Worm (Caenorhabditis elegans) whole organism, young adult: ENCODE data around the gene C44C10.5.

ENCODE experiments used
- C17E4.6 ChIP-seq: fragments of 200-800 bp; sonication (Bioruptor generic); IDR thresholded peaks from 2 replicates; pipeline ENCODE4 v1.3.6; 2022; ENCODE audit warnings: missing genetic modification reagents, missing genetic modification characterization, missing compliant biosample characterization
- F10E7.11 ChIP-seq: sonication (generic microtip); optimal IDR thresholded peaks from 2 replicates; lab custom pipeline; 2017; ENCODE audit warnings: mild to moderate bottlenecking, missing genetic modification characterization, moderate library complexity, missing compliant biosample characterization
- K12H6.12 ChIP-seq: fragments of 200-800 bp; sonication (Bioruptor generic); optimal IDR thresholded peaks from 2 replicates; lab custom pipeline; 2018; ENCODE audit warnings: mild to moderate bottlenecking, missing genetic modification characterization, missing compliant biosample characterization
- T07F8.4 ChIP-seq: sonication (generic microtip); optimal IDR thresholded peaks from 2 replicates; lab custom pipeline; 2016; ENCODE audit warnings: mild to moderate bottlenecking, missing genetic modification characterization, moderate library complexity, missing compliant biosample characterization
- Y95B8A.8 ChIP-seq: fragments of 200-800 bp; sonication (Bioruptor generic); IDR thresholded peaks from 2 replicates; pipeline ENCODE4 v1.3.6; 2022; ENCODE audit warnings: missing genetic modification reagents, missing genetic modification characterization, missing compliant biosample characterization
- akir-1 ChIP-seq: fragments of 200-800 bp; sonication (Bioruptor generic); optimal IDR thresholded peaks from 2 replicates; lab custom pipeline; 2018; ENCODE audit warnings: mild to moderate bottlenecking, missing genetic modification characterization, moderate library complexity, missing compliant biosample characterization
- ama-1 ChIP-seq, 3 experiments: fragments of 150-350 bp in 1 of 3; sonication (generic microtip) in 2 of 3; optimal IDR thresholded peaks; 2 replicates each; lab custom pipeline; 2014 to 2018; ENCODE audit warnings: missing biosample characterization in 2 of 3, missing genetic modification characterization in 2 of 3, missing genetic modification reagents in 2 of 3
- atf-7 ChIP-seq: sonication (generic microtip); optimal IDR thresholded peaks from 2 replicates; lab custom pipeline; 2017; ENCODE audit warnings: mild to moderate bottlenecking, missing genetic modification characterization, missing compliant biosample characterization
- bed-2 ChIP-seq: fragments of 200-800 bp; sonication (Bioruptor generic); IDR thresholded peaks from 2 replicates; pipeline ENCODE4 v1.3.6; 2022; ENCODE audit warnings: missing genetic modification reagents, missing genetic modification characterization, missing compliant biosample characterization
- ceh-79 ChIP-seq: sonication (generic microtip); optimal IDR thresholded peaks from 2 replicates; lab custom pipeline; 2017; ENCODE audit warnings: mild to moderate bottlenecking, missing genetic modification characterization, missing compliant biosample characterization
- ekl-4 ChIP-seq: fragments of 200-800 bp; sonication (Bioruptor generic); IDR thresholded peaks from 2 replicates; pipeline ENCODE4 v1.3.6; 2022; ENCODE audit warnings: missing genetic modification reagents, missing genetic modification characterization, missing compliant biosample characterization
- gei-17 ChIP-seq: fragments of 200-800 bp; sonication (Bioruptor generic); optimal IDR thresholded peaks from 2 replicates; lab custom pipeline; 2018; ENCODE audit warnings: mild to moderate bottlenecking, missing genetic modification characterization, missing compliant biosample characterization
- hmg-1.2 ChIP-seq: fragments of 200-800 bp; sonication (Bioruptor generic); IDR thresholded peaks from 2 replicates; pipeline ENCODE4 v1.3.6; 2022; ENCODE audit warnings: missing genetic modification reagents, missing genetic modification characterization, missing compliant biosample characterization
- hrde-1 ChIP-seq: sonication (generic microtip); optimal IDR thresholded peaks from 2 replicates; lab custom pipeline; 2016; ENCODE audit warnings: missing genetic modification characterization, mild to moderate bottlenecking, missing compliant biosample characterization, moderate library complexity, missing genotype, missing genetic modification reagents, borderline replicate concordance
- lsy-27 ChIP-seq: sonication (generic microtip); optimal IDR thresholded peaks from 2 replicates; lab custom pipeline; 2017; ENCODE audit warnings: missing genetic modification characterization, mild to moderate bottlenecking, missing compliant biosample characterization, antibody characterized with exemption, missing genotype, borderline replicate concordance; ENCODE audit not compliant: insufficient read depth
- madf-8 ChIP-seq: fragments of 200-800 bp; sonication (Bioruptor generic); conservative IDR thresholded peaks from 2 replicates; pipeline ENCODE4 v1.3.6; 2022; ENCODE audit warnings: missing genetic modification reagents, missing genetic modification characterization, missing compliant biosample characterization
- mcd-1 ChIP-seq: fragments of 200-800 bp; sonication (Bioruptor generic); IDR thresholded peaks from 2 replicates; pipeline ENCODE4 v1.3.6; 2022; ENCODE audit warnings: missing genetic modification reagents, missing genetic modification characterization, missing compliant biosample characterization
- mes-4 ChIP-seq: sonication (generic microtip); optimal IDR thresholded peaks from 2 replicates; lab custom pipeline; 2016; ENCODE audit warnings: missing genotype, missing genetic modification characterization, missing compliant biosample characterization
- nfyb-1 ChIP-seq: fragments of 200-800 bp; sonication (Bioruptor generic); IDR thresholded peaks from 2 replicates; pipeline ENCODE4 v1.3.6; 2022; ENCODE audit warnings: missing genetic modification reagents, missing genetic modification characterization, missing compliant biosample characterization
- nhr-120 ChIP-seq: fragments of 200-800 bp; sonication (Bioruptor generic); IDR thresholded peaks from 2 replicates; pipeline ENCODE4 v1.3.6; 2022; ENCODE audit warnings: missing genetic modification characterization, missing compliant biosample characterization
- nhr-90 ChIP-seq: sonication (generic microtip); optimal IDR thresholded peaks from 2 replicates; lab custom pipeline; 2016; ENCODE audit warnings: missing genotype, mild to moderate bottlenecking, missing genetic modification characterization, missing compliant biosample characterization
- pha-4 ChIP-seq: fragments of 150-350 bp; sonication (generic microtip); optimal IDR thresholded peaks from 2 replicates; lab custom pipeline; 2014; ENCODE audit warnings: missing biosample characterization, missing genetic modification reagents, missing genetic modification characterization
- rcor-1 ChIP-seq: fragments of 200-800 bp; sonication (Bioruptor generic); IDR thresholded peaks from 2 replicates; pipeline ENCODE4 v1.3.6; 2022; ENCODE audit warnings: missing genetic modification reagents, missing genetic modification characterization, missing compliant biosample characterization
- repo-1 ChIP-seq: sonication (generic microtip); optimal IDR thresholded peaks from 2 replicates; lab custom pipeline; 2017; ENCODE audit warnings: mild to moderate bottlenecking, missing genetic modification characterization, missing compliant biosample characterization
- sdz-38 ChIP-seq: sonication (generic microtip); optimal IDR thresholded peaks from 2 replicates; lab custom pipeline; 2016; ENCODE audit warnings: missing genotype, missing genetic modification characterization, missing compliant biosample characterization
- sea-2 ChIP-seq: fragments of 200-800 bp; sonication (Bioruptor generic); IDR thresholded peaks from 2 replicates; pipeline ENCODE4 v1.3.6; 2022; ENCODE audit warnings: missing genetic modification characterization, missing compliant biosample characterization
- snpc-1.3 ChIP-seq: sonication (generic microtip); optimal IDR thresholded peaks from 2 replicates; lab custom pipeline; 2017; ENCODE audit warnings: missing genetic modification characterization, mild to moderate bottlenecking, missing compliant biosample characterization, antibody characterized with exemption, moderate library complexity, missing genotype, missing genetic modification reagents; ENCODE audit not compliant: insufficient read depth
- snpc-3.4 ChIP-seq: sonication (generic microtip); optimal IDR thresholded peaks from 2 replicates; lab custom pipeline; 2017; ENCODE audit warnings: missing genetic modification characterization, mild to moderate bottlenecking, missing compliant biosample characterization, antibody characterized with exemption, moderate library complexity, missing genotype, missing genetic modification reagents
- somi-1 ChIP-seq: fragments of 200-800 bp; sonication (Bioruptor generic); optimal IDR thresholded peaks from 2 replicates; lab custom pipeline; 2018; ENCODE audit warnings: mild to moderate bottlenecking, missing genetic modification characterization, missing compliant biosample characterization
- tbx-9 ChIP-seq: sonication (generic microtip); optimal IDR thresholded peaks from 2 replicates; lab custom pipeline; 2016; ENCODE audit warnings: borderline replicate concordance, missing genetic modification characterization, inconsistent platforms, missing compliant biosample characterization
- unc-130 ChIP-seq: sonication (generic microtip); optimal IDR thresholded peaks from 2 replicates; lab custom pipeline; 2016; ENCODE audit warnings: missing genetic modification reagents, missing genetic modification characterization, missing compliant biosample characterization
- xnd-1 ChIP-seq: sonication (generic microtip); optimal IDR thresholded peaks from 2 replicates; lab custom pipeline; 2016; ENCODE audit warnings: missing genotype, missing genetic modification reagents, missing genetic modification characterization, missing compliant biosample characterization
- ztf-28 ChIP-seq: fragments of 200-800 bp; sonication (Bioruptor generic); IDR thresholded peaks from 2 replicates; pipeline ENCODE4 v1.3.6; 2022; ENCODE audit warnings: missing genetic modification reagents, missing genetic modification characterization, missing compliant biosample characterization

The C44C10.5 gene

DNA sequence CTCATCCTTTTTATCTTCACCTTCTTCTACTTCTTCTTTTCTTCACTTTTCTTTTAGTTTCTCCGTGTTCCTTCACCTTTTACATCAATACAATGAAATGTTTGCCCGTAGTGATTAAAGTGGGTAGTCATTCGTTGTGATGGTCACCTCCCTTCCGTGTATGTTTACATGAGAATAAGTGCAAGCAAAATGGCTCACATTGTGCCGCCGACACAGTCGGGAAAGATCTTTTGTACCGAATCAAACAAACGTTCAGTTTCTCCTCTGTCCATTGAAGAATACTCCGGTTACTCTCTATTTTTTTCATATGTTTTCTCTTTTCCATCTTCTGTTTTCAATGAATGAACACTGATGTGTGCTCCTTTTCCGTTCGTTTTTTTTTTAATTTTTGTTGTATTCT lies 26.2 kb upstream of the C44C10.5 start:
- TF ChIP-seq xnd-1 (tag; lab: Kevin White, UChicago) (no peak), atf-7 (tag; lab: Kevin White, UChicago) (no peak), nhr-120 (GFP tag; lab: Robert Waterston, UW) (no peak), ekl-4 (GFP tag; lab: Robert Waterston, UW) (no peak), unc-130 (no peak), snpc-1.3 (no peak), F10E7.11 (no peak), nhr-90 (tag; lab: Kevin White, UChicago) (no peak), sdz-38 (tag; lab: Kevin White, UChicago) (no peak), mcd-1 (GFP tag; lab: Robert Waterston, UW) (no peak), sea-2 (GFP tag; lab: Robert Waterston, UW) (no peak)
- TF ChIP-seq, all 124 proteins: peak for 0

DNA sequence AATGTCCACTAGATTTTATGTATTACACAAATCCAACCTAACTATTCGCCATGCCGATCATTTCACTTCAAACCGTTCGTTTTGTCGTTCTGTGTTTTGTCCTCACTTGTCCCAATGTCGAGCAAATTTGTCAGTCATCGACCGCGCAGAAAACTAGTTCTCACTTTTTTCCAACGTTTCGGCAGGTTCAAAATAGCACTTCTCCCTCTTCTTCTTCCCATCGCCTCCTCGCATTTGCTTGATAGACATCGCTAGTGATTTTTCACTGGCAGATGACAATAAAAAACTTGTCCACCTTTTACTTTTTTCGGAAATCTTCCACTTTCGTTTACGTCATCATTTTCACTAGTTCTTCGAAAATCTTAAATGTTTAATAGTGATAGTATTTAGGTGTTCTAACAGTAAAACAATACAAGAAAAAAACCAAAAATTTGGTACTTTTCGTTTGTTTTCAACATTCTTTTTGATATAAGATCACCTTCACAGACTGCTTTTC lies 24.8 kb upstream of the C44C10.5 start:
- TF ChIP-seq bed-2 (no peak), snpc-3.4 (tag; lab: Kevin White, UChicago) (no peak), mes-4 (tag; lab: Kevin White, UChicago) (no peak), C17E4.6 (no peak), tbx-9 (tag; lab: Kevin White, UChicago) (no peak), rcor-1 (no peak), T07F8.4 (tag; lab: Kevin White, UChicago) (no peak), ztf-28 (GFP tag; lab: Robert Waterston, UW) (no peak), ama-1 (optimal IDR thresholded peaks at IDR 0.05; lab: Kevin White, UChicago) (no peak), ama-1 (GFP tag; optimal IDR thresholded peaks at IDR 0.05; lab: Kevin White, UChicago) (no peak), K12H6.12 (no peak), gei-17 (no peak)

- TF ChIP-seq hrde-1 (tag; lab: Kevin White, UChicago) (no peak), repo-1 (tag; lab: Kevin White, UChicago) (no peak), ceh-79 (no peak), C17E4.6 (no peak), F10E7.11 (no peak), Y95B8A.8 (GFP tag; lab: Robert Waterston, UW) (no peak), bed-2 (no peak), nfyb-1 (0 out of 2 replicates have a peak, but pooled peaks have one; percentile 49), lsy-27 (tag; lab: Kevin White, UChicago) (no peak), pha-4 (tag; lab: Kevin White, UChicago) (no peak), akir-1 (GFP tag; lab: Kevin White, UChicago) (no peak), madf-8 (GFP tag; lab: Robert Waterston, UW) (no peak), somi-1 (GFP tag; lab: Kevin White, UChicago) (no peak), hmg-1.2 (GFP tag; lab: Robert Waterston, UW) (peak; percentile 73; the same call in 1 of the 2 replicates), ekl-4 (GFP tag; lab: Robert Waterston, UW) (no peak)
Measured at ce11 chrX:11666545-11667177, 23.7 kb upstream of the C44C10.5 start, which contains the start of gene noca-2. Gene noca-2 (plus strand): TSS chrX:11667127.
